Fruit fly (Drosophila melanogaster) whole organism, embryonic: ENCODE results near the gene scramb2.

Source experiments
- Awh ChIP-seq: fragments of 200-800 bp; sonication (Bioruptor generic); IDR thresholded peaks from 2 replicates; pipeline ENCODE4, ENCODE4 v1.3.6; 2022; ENCODE audit warnings: missing biosample characterization, missing genetic modification characterization
- BEAF-32 ChIP-seq: fragments of 200-800 bp; sonication (Bioruptor generic); optimal IDR thresholded peaks from 3 replicates; lab custom pipeline; 2017; ENCODE audit warnings: missing biosample characterization, missing genetic modification characterization, mild to moderate bottlenecking, moderate library complexity, missing genetic modification reagents
- CG10147 ChIP-seq: fragments of 200-800 bp; sonication (Bioruptor generic); optimal IDR thresholded peaks from 2 replicates; lab custom pipeline; 2019; ENCODE audit warnings: missing biosample characterization, mild to moderate bottlenecking, missing genetic modification characterization, moderate library complexity
- CG10462 ChIP-seq: fragments of 200-800 bp; sonication (Bioruptor generic); optimal IDR thresholded peaks from 2 replicates; lab custom pipeline; 2016; ENCODE audit warnings: missing biosample characterization, missing genetic modification characterization
- CG11723 ChIP-seq: fragments of 200-800 bp; sonication (Bioruptor generic); optimal IDR thresholded peaks from 2 replicates; lab custom pipeline; 2017; ENCODE audit warnings: missing biosample characterization, mild to moderate bottlenecking, missing genetic modification characterization
- CG12155 ChIP-seq: fragments of 200-800 bp; sonication (Bioruptor generic); optimal IDR thresholded peaks from 3 replicates; lab custom pipeline; 2016; ENCODE audit warnings: missing biosample characterization, missing genetic modification characterization
- CG1233 ChIP-seq: fragments of 200-800 bp; sonication (Bioruptor generic); optimal IDR thresholded peaks from 4 replicates; lab custom pipeline; 2018; ENCODE audit warnings: missing biosample characterization, mild to moderate bottlenecking, missing genetic modification characterization
- CG17568 ChIP-seq: fragments of 200-800 bp; sonication (Bioruptor generic); optimal IDR thresholded peaks from 2 replicates; lab custom pipeline; 2018; ENCODE audit warnings: missing biosample characterization, mild to moderate bottlenecking, missing genetic modification characterization, moderate library complexity
- CG1792 ChIP-seq: fragments of 200-800 bp; sonication (Bioruptor generic); optimal IDR thresholded peaks from 2 replicates; lab custom pipeline; 2016; ENCODE audit warnings: missing biosample characterization, missing genetic modification characterization
- CG18262 ChIP-seq: fragments of 200-800 bp; optimal IDR thresholded peaks from 3 replicates; lab custom pipeline; 2019; ENCODE audit warnings: missing biosample characterization, mild to moderate bottlenecking, missing genetic modification characterization, moderate library complexity
- CG2678 ChIP-seq: fragments of 200-800 bp; sonication (Bioruptor generic); optimal IDR thresholded peaks from 3 replicates; lab custom pipeline; 2019; ENCODE audit warnings: missing biosample characterization, mild to moderate bottlenecking, missing genetic modification characterization, moderate library complexity
- CG33557 ChIP-seq: fragments of 200-800 bp; sonication (Bioruptor generic); optimal IDR thresholded peaks from 2 replicates; lab custom pipeline; 2019; ENCODE audit warnings: missing biosample characterization, mild to moderate bottlenecking, missing genetic modification characterization, moderate library complexity
- CG34376 ChIP-seq: fragments of 200-800 bp; sonication (Bioruptor generic); optimal IDR thresholded peaks from 2 replicates; lab custom pipeline; 2018; ENCODE audit warnings: missing biosample characterization, mild to moderate bottlenecking, missing genetic modification characterization
- CG3726 ChIP-seq: fragments of 200-800 bp; sonication (Bioruptor generic); IDR thresholded peaks from 3 replicates; pipeline ENCODE4, ENCODE4 v1.3.6; 2022; ENCODE audit warnings: missing biosample characterization, missing genetic modification characterization
- CG4730 ChIP-seq: fragments of 200-800 bp; sonication (Bioruptor generic); IDR thresholded peaks from 2 replicates; pipeline ENCODE4 v1.3.6; 2022; ENCODE audit warnings: missing biosample characterization, missing genetic modification characterization
- CG6272 ChIP-seq: fragments of 200-800 bp; sonication (Bioruptor generic); IDR thresholded peaks from 2 replicates; pipeline ENCODE4 v1.3.6; 2022; ENCODE audit warnings: missing biosample characterization, missing genetic modification characterization
- CG6813 ChIP-seq: fragments of 200-800 bp; sonication (Bioruptor generic); optimal IDR thresholded peaks from 2 replicates; lab custom pipeline; 2017; ENCODE audit warnings: missing biosample characterization, missing genetic modification characterization, mild to moderate bottlenecking, moderate library complexity, missing genetic modification reagents
- CG7271 ChIP-seq: fragments of 200-800 bp; sonication (Bioruptor generic); optimal IDR thresholded peaks from 2 replicates; lab custom pipeline; 2018; ENCODE audit warnings: missing biosample characterization, mild to moderate bottlenecking, missing genetic modification characterization, moderate library complexity
- CG7745 ChIP-seq: fragments of 200-800 bp; sonication (Bioruptor generic); optimal IDR thresholded peaks from 2 replicates; lab custom pipeline; 2018; ENCODE audit warnings: missing biosample characterization, mild to moderate bottlenecking, missing genetic modification characterization, moderate library complexity
- Dp ChIP-seq: fragments of 200-800 bp; sonication (Bioruptor generic); optimal IDR thresholded peaks from 2 replicates; lab custom pipeline; 2018; ENCODE audit warnings: missing biosample characterization, mild to moderate bottlenecking, missing genetic modification characterization, moderate library complexity
- Elba2 ChIP-seq: fragments of 200-800 bp; sonication (Bioruptor generic); optimal IDR thresholded peaks from 3 replicates; lab custom pipeline; 2016; ENCODE audit warnings: missing biosample characterization, missing genetic modification characterization
- Gsc ChIP-seq: fragments of 200-800 bp; sonication (Bioruptor generic); IDR thresholded peaks from 2 replicates; pipeline ENCODE4 v1.3.6; 2022; ENCODE audit warnings: missing biosample characterization, missing genetic modification characterization
- HLH54F ChIP-seq: fragments of 200-800 bp; sonication (Bioruptor generic); optimal IDR thresholded peaks from 3 replicates; lab custom pipeline; 2016; ENCODE audit warnings: missing biosample characterization, missing genetic modification characterization
- Kr ChIP-seq: fragments of 200-800 bp; sonication (Bioruptor generic); optimal IDR thresholded peaks from 2 replicates; lab custom pipeline; 2017; ENCODE audit warnings: missing biosample characterization, mild to moderate bottlenecking, missing genetic modification characterization
- MESR4 ChIP-seq: fragments of 200-800 bp; sonication (Bioruptor generic); optimal IDR thresholded peaks from 2 replicates; lab custom pipeline; 2018; ENCODE audit warnings: missing biosample characterization, mild to moderate bottlenecking, missing genetic modification characterization, moderate library complexity
- Mrtf ChIP-seq: fragments of 200-800 bp; sonication (Bioruptor generic); IDR thresholded peaks from 3 replicates; pipeline ENCODE4 v1.3.6; 2022; ENCODE audit warnings: missing biosample characterization, missing genetic modification characterization
- NC2α ChIP-seq: fragments of 200-800 bp; sonication (Bioruptor generic); optimal IDR thresholded peaks from 2 replicates; lab custom pipeline; 2016; ENCODE audit warnings: missing biosample characterization, missing genetic modification characterization
- NFAT ChIP-seq: fragments of 200-800 bp; sonication (Bioruptor generic); IDR thresholded peaks from 2 replicates; pipeline ENCODE4 v1.3.6; 2022; ENCODE audit warnings: missing biosample characterization, missing genetic modification characterization
- Pdp1 ChIP-seq, 2 experiments: fragments of 200-800 bp; sonication (Bioruptor generic); optimal IDR thresholded peaks; 3 replicates each; lab custom pipeline; 2016; ENCODE audit warnings: missing biosample characterization in 2 of 2, missing genetic modification characterization in 2 of 2, mild to moderate bottlenecking in 1 of 2, moderate library complexity in 1 of 2
- ara ChIP-seq: fragments of 200-800 bp; sonication (Bioruptor generic); IDR thresholded peaks from 2 replicates; pipeline ENCODE4 v1.3.6; 2022; ENCODE audit warnings: missing biosample characterization, missing genetic modification characterization
- cg ChIP-seq: fragments of 200-800 bp; sonication (Bioruptor generic); optimal IDR thresholded peaks from 3 replicates; lab custom pipeline; 2019; ENCODE audit warnings: missing biosample characterization, mild to moderate bottlenecking, missing genetic modification characterization, moderate library complexity
- chm ChIP-seq: fragments of 200-800 bp; sonication (Bioruptor generic); IDR thresholded peaks from 2 replicates; pipeline ENCODE4 v1.3.6; 2022; ENCODE audit warnings: missing biosample characterization, missing genetic modification characterization
- dmrt99B ChIP-seq: fragments of 200-800 bp; sonication (Bioruptor generic); optimal IDR thresholded peaks from 2 replicates; lab custom pipeline; 2018; ENCODE audit warnings: missing biosample characterization, mild to moderate bottlenecking, missing genetic modification characterization, moderate library complexity
- en ChIP-seq: fragments of 200-800 bp; sonication (Bioruptor generic); optimal IDR thresholded peaks from 2 replicates; lab custom pipeline; 2016; ENCODE audit warnings: missing biosample characterization, missing genetic modification characterization
- ewg ChIP-seq: fragments of 200-800 bp; sonication (Bioruptor generic); optimal IDR thresholded peaks from 3 replicates; lab custom pipeline; 2017; ENCODE audit warnings: mild to moderate bottlenecking, missing biosample characterization, missing genetic modification reagents, missing genetic modification characterization
- fd3F ChIP-seq: fragments of 200-800 bp; sonication (Bioruptor generic); optimal IDR thresholded peaks from 2 replicates; lab custom pipeline; 2018; ENCODE audit warnings: missing biosample characterization, mild to moderate bottlenecking, missing genetic modification characterization, moderate library complexity
- fd64A ChIP-seq: fragments of 200-800 bp; sonication (Bioruptor generic); optimal IDR thresholded peaks from 3 replicates; lab custom pipeline; 2018; ENCODE audit warnings: missing biosample characterization, mild to moderate bottlenecking, missing genetic modification characterization
- fd96Cb ChIP-seq: fragments of 200-800 bp; sonication (Bioruptor generic); optimal IDR thresholded peaks from 2 replicates; lab custom pipeline; 2018; ENCODE audit warnings: missing biosample characterization, mild to moderate bottlenecking, missing genetic modification characterization, moderate library complexity
- ham ChIP-seq: fragments of 200-800 bp; sonication (Bioruptor generic); IDR thresholded peaks from 2 replicates; pipeline ENCODE4 v1.3.6; 2022; ENCODE audit warnings: missing biosample characterization, missing genetic modification characterization
- maf-S ChIP-seq: fragments of 200-800 bp; sonication (Bioruptor generic); optimal IDR thresholded peaks from 2 replicates; lab custom pipeline; 2016; ENCODE audit warnings: missing biosample characterization, missing genetic modification characterization
- nerfin-2 ChIP-seq: fragments of 200-800 bp; sonication (Bioruptor generic); IDR thresholded peaks from 2 replicates; pipeline ENCODE4 v1.3.6; 2022; ENCODE audit warnings: missing biosample characterization, missing genetic modification characterization; ENCODE audit not compliant: partially characterized antibody
- onecut ChIP-seq: fragments of 200-800 bp; sonication (Bioruptor generic); IDR thresholded peaks from 2 replicates; pipeline ENCODE4 v1.3.6; 2022; ENCODE audit warnings: missing biosample characterization, missing genetic modification characterization
- phol ChIP-seq: fragments of 200-800 bp; sonication (Bioruptor generic); optimal IDR thresholded peaks from 3 replicates; lab custom pipeline; 2018; ENCODE audit warnings: missing biosample characterization, mild to moderate bottlenecking, missing genetic modification characterization, moderate library complexity
- salm ChIP-seq: fragments of 200-800 bp; sonication (Bioruptor generic); optimal IDR thresholded peaks from 2 replicates; lab custom pipeline; 2018; ENCODE audit warnings: missing biosample characterization, mild to moderate bottlenecking, missing genetic modification characterization
- stwl ChIP-seq: fragments of 200-800 bp; sonication (Bioruptor generic); optimal IDR thresholded peaks from 3 replicates; lab custom pipeline; 2018; ENCODE audit warnings: missing biosample characterization, mild to moderate bottlenecking, missing genetic modification characterization, moderate library complexity
- vfl ChIP-seq: fragments of 200-800 bp; sonication (Bioruptor generic); optimal IDR thresholded peaks from 2 replicates; lab custom pipeline; 2016; ENCODE audit warnings: missing biosample characterization, missing genetic modification characterization
- wdn ChIP-seq: fragments of 200-800 bp; sonication (Bioruptor generic); IDR thresholded peaks from 2 replicates; pipeline ENCODE4 v1.3.6; 2022; ENCODE audit warnings: missing biosample characterization, missing genetic modification characterization
- wek ChIP-seq: fragments of 200-800 bp; sonication (Bioruptor generic); optimal IDR thresholded peaks from 3 replicates; lab custom pipeline; 2018; ENCODE audit warnings: missing biosample characterization, mild to moderate bottlenecking, missing genetic modification characterization, moderate library complexity
- yki ChIP-seq: fragments of >200 bp; optimal IDR thresholded peaks from 3 replicates; lab custom pipeline; 2018

Gene scramb2

DNA sequence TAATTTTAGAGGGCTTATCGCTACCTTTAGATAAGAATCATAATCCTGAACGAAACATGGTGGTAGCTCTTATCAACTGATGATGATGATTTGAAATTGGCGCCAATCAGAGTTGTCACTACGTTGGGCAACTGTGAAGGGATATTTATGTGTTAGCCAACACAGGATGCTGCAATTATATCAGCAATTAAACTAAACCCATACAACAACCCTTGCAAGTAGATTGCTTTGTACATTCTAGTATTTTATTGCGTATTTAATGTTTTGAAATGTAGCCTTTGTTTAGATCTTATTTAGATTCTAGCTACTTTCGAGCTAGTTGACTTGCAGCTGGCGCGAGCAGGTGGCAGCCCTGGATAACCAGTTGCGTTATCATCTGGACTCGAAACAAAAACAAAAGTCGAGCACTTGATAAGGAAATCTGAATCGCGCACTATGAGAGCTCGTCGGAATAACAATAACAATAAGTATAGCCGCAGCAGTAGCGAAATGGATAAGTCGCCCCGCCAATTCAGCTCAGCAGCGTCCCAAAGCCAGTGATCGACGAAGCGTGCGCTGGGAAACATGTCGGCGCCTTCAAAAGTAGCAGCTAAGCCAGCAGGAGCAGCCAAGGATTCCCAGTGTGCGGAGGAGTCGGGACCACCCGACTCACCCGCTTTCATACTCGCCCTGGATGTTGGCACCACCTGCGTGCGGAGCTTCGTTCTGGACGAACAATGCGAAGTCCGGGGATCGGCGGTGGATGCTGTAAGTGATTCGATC, 5.7 kb upstream of the scramb2 start, which contains the start of gene CG1271 (continued):
- TF ChIP-seq dmrt99B (peak; percentile 58), yki (lab: Kevin White, UChicago) (no peak), onecut (GFP tag; lab: Robert Waterston, UW) (0 out of 2 replicates have a peak, but pooled peaks have one; percentile 21), cg (GFP tag; lab: Kevin White, UChicago) (no peak), vfl (peak; percentile 39), NFAT (peak; percentile 58), Dp (GFP tag; lab: Kevin White, UChicago) (peak; percentile 92), Gsc (no peak), CG7745 (tag; lab: Kevin White, UChicago) (no peak), stwl (peak; percentile 88), ham (GFP tag; lab: Robert Waterston, UW) (no peak), CG18262 (tag; lab: Kevin White, UChicago) (peak; percentile 56), CG2678 (tag; lab: Kevin White, UChicago) (peak; percentile 81), maf-S (GFP tag; lab: Kevin White, UChicago) (peak; percentile 59), en (GFP tag; lab: Kevin White, UChicago) (peak; percentile 34), CG3726 (GFP tag; lab: Robert Waterston, UW) (no peak), MESR4 (GFP tag; lab: Kevin White, UChicago) (no peak), CG4730 (GFP tag; lab: Robert Waterston, UW) (peak; percentile 50; the same call in 1 of the 2 replicates), salm (no peak), CG10462 (GFP tag; lab: Kevin White, UChicago) (no peak), fd64A (GFP tag; lab: Kevin White, UChicago) (no peak), CG6272 (GFP tag; lab: Robert Waterston, UW) (0 out of 2 replicates have a peak, but pooled peaks have one; percentile 37), CG33557 (GFP tag; lab: Kevin White, UChicago) (peak; percentile 48), CG12155 (peak; percentile 52), CG17568 (GFP tag; lab: Kevin White, UChicago) (no peak), Awh (GFP tag; lab: Robert Waterston, UW) (no peak), phol (tag; lab: Kevin White, UChicago) (peak; percentile 80), CG6813 (GFP tag; lab: Kevin White, UChicago) (no peak), CG34376 (GFP tag; lab: Kevin White, UChicago) (peak; percentile 87), HLH54F (peak; percentile 72), ewg (GFP tag; lab: Kevin White, UChicago) (no peak), nerfin-2 (no peak), chm (GFP tag; lab: Robert Waterston, UW) (no peak), NC2α (no peak), Mrtf (GFP tag; lab: Robert Waterston, UW) (peak; percentile 55; the same call in 2 of the 3 replicates), Kr (GFP tag; lab: Kevin White, UChicago) (no peak), wdn (peak; percentile 15; the same call in 1 of the 2 replicates), fd3F (GFP tag; lab: Kevin White, UChicago) (no peak), fd96Cb (tag; lab: Kevin White, UChicago) (peak; percentile 32), Pdp1 (GFP tag; optimal IDR thresholded peaks at IDR 0.05; lab: Kevin White, UChicago) (peak; percentile 61 to 68), CG7271 (tag; lab: Kevin White, UChicago) (no peak), BEAF-32 (GFP tag; lab: Kevin White, UChicago) (peak; percentile 65), wek (no peak), Elba2 (GFP tag; lab: Kevin White, UChicago) (no peak), CG11723 (GFP tag; lab: Kevin White, UChicago) (no peak), CG10147 (GFP tag; lab: Kevin White, UChicago) (peak; percentile 72), CG1792 (GFP tag; lab: Kevin White, UChicago) (peak; percentile 67), CG1233 (peak; percentile 51), ara (GFP tag; lab: Robert Waterston, UW) (no peak)
